Worm (Caenorhabditis elegans): ENCODE results near the gene idpc-7.

- TF ChIP-seq pha-4 (tag; optimal IDR thresholded peaks at IDR 0.05) (no peak), F13H6.1 (tag; optimal IDR thresholded peaks at IDR 0.05) (no peak), pax-1 (tag; optimal IDR thresholded peaks at IDR 0.05) (no peak), ceh-45 (GFP tag; IDR thresholded peaks at IDR 0.05) (no peak), sox-2 (GFP tag; IDR thresholded peaks at IDR 0.05) (no peak), ceh-6 (GFP tag; optimal IDR thresholded peaks at IDR 0.05) (no peak), ztf-16 (tag; optimal IDR thresholded peaks at IDR 0.05) (no peak), C38D4.7 (GFP tag; optimal IDR thresholded peaks at IDR 0.05) (no peak), odd-2 (tag; optimal IDR thresholded peaks at IDR 0.05) (no peak), unc-86 (tag; optimal IDR thresholded peaks at IDR 0.05) (no peak), dve-1 (tag; optimal IDR thresholded peaks at IDR 0.05) (no peak), ets-4 (tag; optimal IDR thresholded peaks at IDR 0.05) (no peak)
Observed at ce11 chrV:9619850-9620249, 1.0 kb upstream of the idpc-7 start, which contains the start of gene idpc-6.
